Worm (Caenorhabditis elegans) whole organism, mixed stage, embryonic: ENCODE measurements around the gene jmjd-3.1.

Experiments used
- blmp-1 ChIP-seq: fragments of 150-350 bp; optimal IDR thresholded peaks from 2 replicates; lab custom pipeline; 2014; ENCODE audit warnings: missing biosample characterization, missing genetic modification characterization
- ceh-39 ChIP-seq: fragments of 150-350 bp; optimal IDR thresholded peaks from 2 replicates; lab custom pipeline; 2014; ENCODE audit warnings: missing biosample characterization, missing genetic modification characterization
- pha-4 ChIP-seq: fragments of 150-350 bp; optimal IDR thresholded peaks from 2 replicates; lab custom pipeline; 2018; ENCODE audit warnings: missing biosample characterization, missing genetic modification reagents, missing genetic modification characterization

ce11 chrX:8570997-8571517, at the start of gene jmjd-3.1:
- TF ChIP-seq pha-4 (no peak), ceh-39 (tag; lab: Kevin White, UChicago) (no peak), blmp-1 (no peak)
